Worm (Caenorhabditis elegans) whole organism, late embryonic: ENCODE results near the gene srx-131.

Experiments
- C38D4.7 ChIP-seq: fragments of 200-800 bp; sonication (Bioruptor generic); optimal IDR thresholded peaks from 2 replicates; lab custom pipeline; 2018; ENCODE audit warnings: mild to moderate bottlenecking, missing genetic modification characterization, moderate library complexity, missing compliant biosample characterization
- F13H6.1 ChIP-seq: sonication (generic microtip); optimal IDR thresholded peaks from 2 replicates; lab custom pipeline; 2016; ENCODE audit warnings: missing genetic modification characterization, missing compliant biosample characterization
- ahr-1 ChIP-seq: sonication (generic microtip); optimal IDR thresholded peaks from 2 replicates; lab custom pipeline; 2016; ENCODE audit warnings: missing genetic modification characterization, missing compliant biosample characterization
- ama-1 ChIP-seq: fragments of 150-350 bp; optimal IDR thresholded peaks from 2 replicates; lab custom pipeline; 2014
- ceh-14 ChIP-seq: sonication (generic microtip); optimal IDR thresholded peaks from 2 replicates; lab custom pipeline; 2016; ENCODE audit warnings: missing genotype, missing genetic modification characterization, missing compliant biosample characterization
- ceh-18 ChIP-seq: sonication (generic microtip); optimal IDR thresholded peaks from 2 replicates; lab custom pipeline; 2016; ENCODE audit warnings: missing genetic modification characterization, missing compliant biosample characterization
- ceh-19 ChIP-seq: fragments of 200-800 bp; sonication (Bioruptor generic); optimal IDR thresholded peaks from 2 replicates; lab custom pipeline; 2018; ENCODE audit warnings: mild to moderate bottlenecking, missing genetic modification characterization, missing compliant biosample characterization
- ceh-2 ChIP-seq: sonication (generic microtip); optimal IDR thresholded peaks from 2 replicates; lab custom pipeline; 2016; ENCODE audit warnings: missing genotype, missing genetic modification characterization, missing compliant biosample characterization
- ceh-22 ChIP-seq: sonication (generic microtip); optimal IDR thresholded peaks from 2 replicates; lab custom pipeline; 2017; ENCODE audit warnings: missing biosample characterization, missing genetic modification characterization
- ceh-31 ChIP-seq: sonication (generic microtip); optimal IDR thresholded peaks from 2 replicates; lab custom pipeline; 2016; ENCODE audit warnings: missing genetic modification characterization, missing compliant biosample characterization
- ceh-34 ChIP-seq: sonication (generic microtip); optimal IDR thresholded peaks from 2 replicates; lab custom pipeline; 2016; ENCODE audit warnings: mild to moderate bottlenecking, missing genetic modification characterization, missing compliant biosample characterization
- ceh-48 ChIP-seq: sonication (generic microtip); optimal IDR thresholded peaks from 2 replicates; lab custom pipeline; 2016; ENCODE audit warnings: missing genetic modification characterization, inconsistent platforms, missing compliant biosample characterization
- elt-4 ChIP-seq: sonication (generic microtip); optimal IDR thresholded peaks from 2 replicates; lab custom pipeline; 2016; ENCODE audit warnings: missing genetic modification characterization, missing compliant biosample characterization
- ets-4 ChIP-seq: sonication (generic microtip); optimal IDR thresholded peaks from 2 replicates; lab custom pipeline; 2016; ENCODE audit warnings: missing genetic modification characterization, missing compliant biosample characterization
- eyg-1 ChIP-seq: sonication (generic microtip); optimal IDR thresholded peaks from 2 replicates; lab custom pipeline; 2016; ENCODE audit warnings: missing genotype, missing genetic modification characterization, missing compliant biosample characterization
- fkh-6 ChIP-seq: sonication (generic microtip); optimal IDR thresholded peaks from 2 replicates; lab custom pipeline; 2016; ENCODE audit warnings: missing genetic modification characterization, missing compliant biosample characterization
- gmeb-2 ChIP-seq: sonication (generic microtip); optimal IDR thresholded peaks from 2 replicates; lab custom pipeline; 2016; ENCODE audit warnings: missing genetic modification characterization, inconsistent platforms, missing compliant biosample characterization
- hlh-8 ChIP-seq: sonication (generic microtip); optimal IDR thresholded peaks from 2 replicates; lab custom pipeline; 2016; ENCODE audit warnings: missing genotype, missing genetic modification characterization, missing compliant biosample characterization
- lim-6 ChIP-seq: sonication (generic microtip); optimal IDR thresholded peaks from 2 replicates; lab custom pipeline; 2016; ENCODE audit warnings: missing genetic modification characterization, missing compliant biosample characterization
- lin-11 ChIP-seq: fragments of 200-800 bp; sonication (Bioruptor generic); optimal IDR thresholded peaks from 2 replicates; lab custom pipeline; 2018; ENCODE audit warnings: mild to moderate bottlenecking, missing genetic modification characterization, missing compliant biosample characterization
- madf-2 ChIP-seq: sonication (generic microtip); optimal IDR thresholded peaks from 2 replicates; lab custom pipeline; 2017; ENCODE audit warnings: missing genetic modification characterization, missing compliant biosample characterization
- mec-3 ChIP-seq: sonication (generic microtip); optimal IDR thresholded peaks from 2 replicates; lab custom pipeline; 2016; ENCODE audit warnings: borderline replicate concordance, missing genetic modification characterization, missing compliant biosample characterization
- npax-4 ChIP-seq: sonication (generic microtip); optimal IDR thresholded peaks from 2 replicates; lab custom pipeline; 2016; ENCODE audit warnings: missing genetic modification characterization, missing compliant biosample characterization
- odd-2 ChIP-seq: sonication (generic microtip); optimal IDR thresholded peaks from 2 replicates; lab custom pipeline; 2017; ENCODE audit warnings: antibody characterized with exemption, mild to moderate bottlenecking, missing genetic modification characterization, missing compliant biosample characterization
- pat-9 ChIP-seq: fragments of 200-800 bp; sonication (Bioruptor generic); optimal IDR thresholded peaks from 2 replicates; lab custom pipeline; 2018; ENCODE audit warnings: mild to moderate bottlenecking, missing genetic modification characterization, moderate library complexity, missing compliant biosample characterization
- pax-1 ChIP-seq: fragments of 150-350 bp; optimal IDR thresholded peaks from 2 replicates; lab custom pipeline; 2014; ENCODE audit warnings: missing biosample characterization, missing genetic modification characterization
- pha-4 ChIP-seq: fragments of 150-350 bp; optimal IDR thresholded peaks from 2 replicates; lab custom pipeline; 2018; ENCODE audit warnings: missing biosample characterization, missing genetic modification reagents, missing genetic modification characterization
- pqm-1 ChIP-seq: sonication (generic microtip); optimal IDR thresholded peaks from 2 replicates; lab custom pipeline; 2016; ENCODE audit warnings: missing genetic modification characterization, missing compliant biosample characterization
- pros-1 ChIP-seq: fragments of 150-350 bp; optimal IDR thresholded peaks from 2 replicates; lab custom pipeline; 2014; ENCODE audit warnings: missing biosample characterization, missing genetic modification reagents, missing genetic modification characterization
- rnt-1 ChIP-seq: sonication (generic microtip); optimal IDR thresholded peaks from 2 replicates; lab custom pipeline; 2016; ENCODE audit warnings: missing genetic modification characterization, missing compliant biosample characterization
- sdc-2 ChIP-seq: sonication (generic microtip); optimal IDR thresholded peaks from 2 replicates; lab custom pipeline; 2016; ENCODE audit warnings: missing genotype, missing genetic modification characterization, missing compliant biosample characterization
- tbx-7 ChIP-seq: sonication (generic microtip); optimal IDR thresholded peaks from 2 replicates; lab custom pipeline; 2016; ENCODE audit warnings: missing genotype, missing genetic modification characterization, missing compliant biosample characterization
- ttx-3 ChIP-seq: sonication (generic microtip); optimal IDR thresholded peaks from 2 replicates; lab custom pipeline; 2016; ENCODE audit warnings: missing genetic modification reagents, missing genetic modification characterization, missing compliant biosample characterization
- unc-3 ChIP-seq, 2 experiments: fragments of 200-800 bp in 1 of 2; sonication (Bioruptor generic) in 1 of 2; sonication (generic microtip) in 1 of 2; conservative IDR thresholded peaks in 1 of 2; optimal IDR thresholded peaks in 1 of 2; 2 replicates each; pipeline versions ENCODE4 v1.3.6 to Lab custom; 2016 to 2022; ENCODE audit warnings: missing compliant biosample characterization in 2 of 2, missing genetic modification characterization in 2 of 2, missing genetic modification reagents in 1 of 2
- unc-42 ChIP-seq: sonication (generic microtip); optimal IDR thresholded peaks from 2 replicates; lab custom pipeline; 2016; ENCODE audit warnings: missing genotype, missing genetic modification characterization, missing compliant biosample characterization
- unc-55 ChIP-seq: sonication (generic microtip); optimal IDR thresholded peaks from 2 replicates; lab custom pipeline; 2017; ENCODE audit warnings: missing biosample characterization, missing genetic modification reagents, missing genetic modification characterization
- zip-5 ChIP-seq: sonication (generic microtip); optimal IDR thresholded peaks from 2 replicates; lab custom pipeline; 2016; ENCODE audit warnings: missing genetic modification characterization, missing compliant biosample characterization

srx-131 gene

DNA sequence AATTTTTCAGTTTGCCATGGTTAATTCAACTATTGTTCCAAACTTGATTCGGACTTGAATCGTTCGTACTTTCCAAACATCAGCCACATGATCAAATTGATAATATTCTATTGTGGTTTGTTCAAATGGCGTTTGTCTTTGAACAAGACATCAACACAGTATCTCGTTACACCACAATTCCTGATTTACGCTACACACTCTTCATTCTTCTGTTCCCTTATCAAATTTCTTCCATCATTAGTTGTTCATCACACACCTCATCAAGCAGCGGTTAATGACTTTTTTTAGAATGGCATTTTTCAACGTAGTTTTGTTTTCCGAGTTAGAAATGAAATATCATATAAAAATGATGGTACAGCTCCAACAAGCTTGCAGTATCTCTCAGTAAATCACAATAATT, 33.0 kb downstream of the srx-131 start:
- TF ChIP-seq unc-42 (no peak), pqm-1 (tag; lab: Kevin White, UChicago) (no peak), ttx-3 (tag; lab: Kevin White, UChicago) (no peak), gmeb-2 (no peak), ceh-14 (tag; lab: Kevin White, UChicago) (no peak), rnt-1 (tag; lab: Kevin White, UChicago) (no peak), eyg-1 (tag; lab: Kevin White, UChicago) (no peak), ets-4 (tag; lab: Kevin White, UChicago) (no peak), ceh-48 (tag; lab: Kevin White, UChicago) (no peak), C38D4.7 (GFP tag; lab: Kevin White, UChicago) (no peak), unc-55 (GFP tag; lab: Kevin White, UChicago) (no peak), pha-4 (tag; lab: Kevin White, UChicago) (no peak)
- TF ChIP-seq, all 69 proteins: peak for 0

DNA sequence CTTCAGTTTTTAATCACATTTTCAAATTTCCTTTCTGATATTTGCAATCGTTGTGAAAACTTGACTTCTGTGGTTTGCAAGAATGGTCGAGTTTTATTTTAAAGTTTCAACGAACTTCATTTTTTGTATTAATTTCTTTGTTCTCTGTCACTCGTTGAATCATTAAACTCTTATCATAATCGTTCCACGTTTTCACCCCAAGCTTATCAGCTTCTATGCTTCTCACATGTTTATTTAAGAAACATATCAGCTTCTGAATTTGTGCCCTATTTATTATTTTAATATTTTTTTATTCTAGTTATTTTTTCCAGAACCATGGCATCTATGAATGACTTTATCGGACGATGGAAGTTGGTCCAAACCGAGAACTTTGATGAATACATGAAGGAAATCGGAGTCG, 34.0 kb downstream of the srx-131 start, which contains the start of gene lbp-7:
TSS of gene lbp-7 (plus strand) at position 312 of the 400 bp plus-strand sequence.
- no peak for TF ChIP-seq pat-9 (tag; lab: Kevin White, UChicago)
- no peak for TF ChIP-seq ahr-1 (tag; lab: Kevin White, UChicago)
- TF ChIP-seq npax-4 (tag; lab: Kevin White, UChicago): no peak
- no peak for TF ChIP-seq sdc-2 (tag; lab: Kevin White, UChicago)
- no peak for TF ChIP-seq ceh-31 (tag; lab: Kevin White, UChicago)
- TF ChIP-seq pros-1 (tag; lab: Kevin White, UChicago): no peak
- no peak for TF ChIP-seq elt-4 (tag; lab: Kevin White, UChicago)
- no peak for TF ChIP-seq pax-1 (tag; lab: Kevin White, UChicago)
- no peak for TF ChIP-seq mec-3 (tag; lab: Kevin White, UChicago)
- TF ChIP-seq madf-2 (tag; lab: Kevin White, UChicago): no peak
- no peak for TF ChIP-seq odd-2 (tag; lab: Kevin White, UChicago)
- TF ChIP-seq ceh-14 (tag; lab: Kevin White, UChicago): no peak
- no peak for TF ChIP-seq lin-11 (tag; lab: Kevin White, UChicago)
- TF ChIP-seq ceh-34 (tag; lab: Kevin White, UChicago): no peak
- no peak for TF ChIP-seq lim-6 (tag; lab: Kevin White, UChicago)
- TF ChIP-seq ceh-2 (tag; lab: Kevin White, UChicago): no peak

DNA sequence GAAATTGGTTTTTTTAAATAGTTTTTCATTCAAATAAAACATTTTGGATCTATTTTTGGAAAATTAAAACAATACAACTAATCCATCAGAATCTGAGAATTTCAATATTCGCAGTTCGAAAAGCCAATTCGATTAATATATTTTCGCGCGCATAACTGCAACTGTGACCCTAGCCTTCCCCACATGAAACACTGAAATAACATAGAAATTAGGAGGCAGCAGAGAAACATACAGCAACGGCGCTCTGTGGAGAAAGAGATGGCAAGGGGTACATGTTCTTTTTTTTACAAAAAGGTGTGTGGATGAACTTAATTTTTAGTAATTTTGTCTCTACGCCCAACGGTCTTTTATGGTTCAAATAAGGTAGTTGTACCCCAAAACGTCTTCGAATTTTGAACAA, 34.9 kb downstream of the srx-131 start:
- no peak for TF ChIP-seq unc-3 (GFP tag; conservative IDR thresholded peaks at IDR 0.05; lab: Robert Waterston, UW)
- no peak for TF ChIP-seq unc-3 (tag; optimal IDR thresholded peaks at IDR 0.05; lab: Kevin White, UChicago)
- TF ChIP-seq unc-42: peak; percentile 18
- TF ChIP-seq, all 69 proteins: peak for 1

DNA sequence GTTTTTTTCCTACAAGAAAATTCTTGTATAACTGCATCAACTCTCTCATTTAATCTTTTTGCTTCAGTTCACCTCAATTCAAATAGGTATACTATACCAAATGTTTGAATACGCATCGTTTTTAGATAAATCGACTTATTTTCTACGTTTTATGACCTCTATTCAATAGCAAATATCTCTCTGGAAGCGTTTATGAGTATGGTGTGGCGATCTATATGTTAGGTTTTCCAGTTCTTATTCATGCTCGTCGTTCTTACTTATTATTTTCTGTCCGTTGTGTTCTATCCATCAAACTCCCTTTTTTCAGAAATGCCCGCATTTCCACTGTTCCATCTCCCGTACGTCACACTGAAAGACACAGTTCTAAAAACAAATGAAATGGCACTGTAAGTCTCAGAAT, 35.4 kb downstream of the srx-131 start, which contains the start of gene T22G5.3:
TSS of gene T22G5.3 (plus strand) at position 301 of the 400 bp plus-strand sequence.
- TF ChIP-seq elt-4 (tag; lab: Kevin White, UChicago): no peak
- no peak for TF ChIP-seq tbx-7 (tag; lab: Kevin White, UChicago)
- no peak for TF ChIP-seq hlh-8
- no peak for TF ChIP-seq pat-9 (tag; lab: Kevin White, UChicago)
- no peak for TF ChIP-seq ceh-48 (tag; lab: Kevin White, UChicago)
- no peak for TF ChIP-seq F13H6.1
- TF ChIP-seq ceh-19: no peak
- TF ChIP-seq odd-2 (tag; lab: Kevin White, UChicago): no peak
- no peak for TF ChIP-seq fkh-6 (tag; lab: Kevin White, UChicago)

DNA sequence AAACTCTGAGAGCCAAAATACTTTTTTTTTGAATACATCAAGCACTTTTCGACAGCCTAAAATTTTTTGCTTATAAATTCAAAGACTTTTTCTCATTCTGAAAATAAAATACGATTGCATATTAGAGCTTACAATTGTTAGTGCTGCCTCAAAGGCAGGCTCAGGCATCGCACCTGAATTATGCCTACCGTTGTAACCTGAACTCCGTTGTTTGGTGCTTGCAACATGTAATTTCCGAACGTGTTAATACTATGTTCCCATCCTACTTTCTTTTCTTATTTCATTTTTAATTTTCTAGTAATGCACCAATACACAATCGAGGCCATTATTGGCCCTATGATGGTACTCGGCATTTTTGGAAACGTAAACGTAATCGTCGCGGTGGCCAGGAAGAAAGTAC, 42.1 kb downstream of the srx-131 start, which contains the start of gene srsx-19:
TSS of gene srsx-19 (plus strand) at position 301 of the 400 bp plus-strand sequence.
- TF ChIP-seq unc-55 (GFP tag; lab: Kevin White, UChicago): no peak
- no peak for TF ChIP-seq ceh-19
- no peak for TF ChIP-seq ceh-22 (tag; lab: Kevin White, UChicago)
- no peak for TF ChIP-seq ceh-18
- no peak for TF ChIP-seq zip-5 (tag; lab: Kevin White, UChicago)
- TF ChIP-seq tbx-7 (tag; lab: Kevin White, UChicago): no peak
- no peak for TF ChIP-seq ama-1 (lab: Kevin White, UChicago)
- no peak for TF ChIP-seq ceh-48 (tag; lab: Kevin White, UChicago)
